Fruit fly (Drosophila melanogaster): ENCODE results near the gene trx.

The trx gene

DNA sequence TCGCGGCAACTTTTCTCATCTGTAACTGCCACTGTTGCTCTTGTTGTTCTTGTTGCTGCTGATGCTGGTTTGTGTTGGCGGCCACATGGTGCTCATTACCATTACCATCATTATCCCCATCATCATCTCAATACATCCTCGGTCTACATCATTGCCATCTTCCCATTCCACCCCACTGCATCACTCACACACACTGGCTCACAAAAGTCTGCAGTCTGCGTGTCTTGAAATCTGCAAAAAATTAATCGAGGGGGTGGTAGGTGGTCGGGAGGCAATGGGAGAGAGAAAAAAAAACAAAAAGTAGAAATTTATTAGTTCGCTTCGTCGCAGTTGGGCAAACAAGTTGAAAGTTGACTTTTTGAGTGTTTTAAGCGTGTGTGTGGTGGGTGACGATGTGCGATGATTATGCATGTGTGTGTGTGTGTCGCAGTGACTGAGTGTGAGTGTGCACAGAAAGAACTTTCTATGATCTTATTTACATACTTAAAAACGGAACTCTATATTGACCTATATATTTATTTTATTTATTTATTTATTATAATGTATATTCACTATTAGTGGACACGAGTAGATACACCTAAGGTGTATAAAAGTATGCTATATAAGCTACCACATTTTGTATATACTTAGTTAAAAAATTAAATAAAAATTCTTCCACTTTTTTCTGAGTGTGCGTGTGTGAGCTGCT lies 7.2 kb downstream of the trx start (continued):
- TF ChIP-seq Gug (GFP tag; IDR thresholded peaks at IDR 0.05) (peak; percentile 28; the same call in 1 of the 2 replicates), Met (GFP tag; optimal IDR thresholded peaks at IDR 0.05) (peak; percentile 5), CG8632 (GFP tag; optimal IDR thresholded peaks at IDR 0.05) (peak; percentile 23)

DNA sequence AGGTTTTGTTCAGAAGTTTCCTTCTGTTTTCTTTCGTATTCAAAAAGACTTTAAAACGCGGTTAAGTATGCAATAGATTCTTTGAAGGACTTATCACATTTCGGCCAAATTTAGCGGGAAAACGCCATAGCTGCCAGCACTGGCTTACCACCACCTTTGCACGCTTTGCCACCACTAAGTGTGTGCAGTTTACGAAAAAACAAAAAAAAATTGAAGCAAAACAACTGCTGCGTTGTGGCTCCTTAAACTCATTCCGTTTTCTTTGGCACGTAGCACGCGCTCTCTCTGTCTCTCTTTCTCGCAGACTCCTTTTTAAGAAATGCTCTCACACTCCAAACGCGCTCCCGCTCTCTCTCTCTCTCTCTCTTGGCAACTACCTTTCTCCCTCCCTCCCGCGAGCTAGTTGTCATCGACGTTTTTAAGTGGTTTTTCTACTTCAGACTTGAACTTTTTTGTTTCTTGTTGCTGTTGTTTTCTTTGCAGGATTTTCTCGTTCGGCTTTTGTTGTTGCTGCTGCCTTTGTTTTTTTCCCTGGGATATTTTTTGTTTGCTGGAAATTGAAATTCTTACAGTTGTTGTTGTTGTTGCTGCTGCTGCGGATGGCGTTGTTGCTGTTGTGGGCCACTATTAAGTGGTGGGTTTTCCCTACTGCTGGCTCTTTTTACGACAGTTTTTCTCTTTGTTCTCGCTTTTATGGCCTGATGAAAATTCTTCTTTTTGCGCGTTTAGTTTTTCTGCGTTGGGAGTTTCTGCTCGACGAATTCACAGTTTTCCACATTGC lies 8.0 kb downstream of the trx start:
- TF ChIP-seq Eip78C (GFP tag), result peak; percentile 63
- TF ChIP-seq net (GFP tag; optimal IDR thresholded peaks at IDR 0.05), result no peak
- TF ChIP-seq pdm3 (GFP tag; optimal IDR thresholded peaks at IDR 0.05), result peak; percentile 54
- no peak for TF ChIP-seq Hr38 (GFP tag; optimal IDR thresholded peaks at IDR 0.05)
- TF ChIP-seq Sox15 (GFP tag; optimal IDR thresholded peaks at IDR 0.05), result peak; percentile 24
- TF ChIP-seq CG6163 (GFP tag; IDR thresholded peaks at IDR 0.05), result peak; percentile 82; the same call in 2 of the 3 replicates
- peak; percentile 77 to 83 for TF ChIP-seq ss (GFP tag; optimal IDR thresholded peaks at IDR 0.05)
- TF ChIP-seq spab (GFP tag; optimal IDR thresholded peaks at IDR 0.05), result peak; percentile 52
- TF ChIP-seq CG3032 (tag; optimal IDR thresholded peaks at IDR 0.05), result peak; percentile 62
- TF ChIP-seq CG11762 (GFP tag; optimal IDR thresholded peaks at IDR 0.05; ENCODE audit: insufficient read depth), result peak; percentile 41
- peak; percentile 35 for TF ChIP-seq dsx (GFP tag; optimal IDR thresholded peaks at IDR 0.05; ENCODE audit: poor library complexity, severe bottlenecking)
- peak; percentile 18 for TF ChIP-seq Eip75B (GFP tag; optimal IDR thresholded peaks at IDR 0.05)
- TF ChIP-seq CG8119 (GFP tag; IDR thresholded peaks at IDR 0.05), result peak; percentile 55; the same call in 2 of the 3 replicates
- TF ChIP-seq esn (GFP tag; optimal IDR thresholded peaks at IDR 0.05), result no peak
- TF ChIP-seq OdsH (GFP tag; optimal IDR thresholded peaks at IDR 0.05), result no peak
- TF ChIP-seq cyc (GFP tag; optimal IDR thresholded peaks at IDR 0.05), result peak; percentile 13
- TF ChIP-seq CG3919 (GFP tag; optimal IDR thresholded peaks at IDR 0.05), result no peak
- peak in 1 of 2 experiments; percentile 47 for TF ChIP-seq salr (GFP tag; optimal IDR thresholded peaks at IDR 0.05)
- peak; percentile 1 for TF ChIP-seq fd85E (GFP tag; optimal IDR thresholded peaks at IDR 0.05)
- TF ChIP-seq CG4318 (GFP tag; optimal IDR thresholded peaks at IDR 0.05), result peak; percentile 56
- TF ChIP-seq svp (GFP tag), result no peak
- peak; percentile 69 for TF ChIP-seq CG6808 (GFP tag; optimal IDR thresholded peaks at IDR 0.05)
- TF ChIP-seq fkh (GFP tag; optimal IDR thresholded peaks at IDR 0.05), result no peak
- peak; percentile 42 for TF ChIP-seq CG9139 (GFP tag; optimal IDR thresholded peaks at IDR 0.05)
- peak; percentile 21 for TF ChIP-seq acj6 (GFP tag; optimal IDR thresholded peaks at IDR 0.05)
- peak; percentile 45 for TF ChIP-seq CG1621 (tag; optimal IDR thresholded peaks at IDR 0.05)
- TF ChIP-seq Hr39 (GFP tag; optimal IDR thresholded peaks at IDR 0.05), result peak; percentile 42
- TF ChIP-seq dac (GFP tag; optimal IDR thresholded peaks at IDR 0.05), result no peak
- TF ChIP-seq lz (GFP tag; optimal IDR thresholded peaks at IDR 0.05), result no peak
- peak; percentile 4 for TF ChIP-seq CG10669 (GFP tag; optimal IDR thresholded peaks at IDR 0.05)
- peak; percentile 16 for TF ChIP-seq Hr4 (GFP tag; optimal IDR thresholded peaks at IDR 0.05)
- TF ChIP-seq CG32006 (GFP tag; optimal IDR thresholded peaks at IDR 0.05), result no peak
- no peak for TF ChIP-seq vri (GFP tag; optimal IDR thresholded peaks at IDR 0.05)
- peak; percentile 73 for TF ChIP-seq Lpt (GFP tag; optimal IDR thresholded peaks at IDR 0.05)
- no peak for TF ChIP-seq Sox14 (GFP tag; optimal IDR thresholded peaks at IDR 0.05)
- TF ChIP-seq CG6792 (GFP tag; optimal IDR thresholded peaks at IDR 0.05), result no peak
- TF ChIP-seq Smox (GFP tag; optimal IDR thresholded peaks at IDR 0.05), result no peak
- TF ChIP-seq CG15336 (GFP tag; IDR thresholded peaks at IDR 0.05), result peak; percentile 53; the same call in 1 of the 2 replicates
- TF ChIP-seq CG8632 (GFP tag; optimal IDR thresholded peaks at IDR 0.05), result no peak
- TF ChIP-seq eg (GFP tag; IDR thresholded peaks at IDR 0.05), result peak; percentile 66
- TF ChIP-seq CG7368 (GFP tag; optimal IDR thresholded peaks at IDR 0.05), result no peak
- TF ChIP-seq CG10631 (GFP tag; optimal IDR thresholded peaks at IDR 0.05), result no peak
- TF ChIP-seq CG6276 (GFP tag; optimal IDR thresholded peaks at IDR 0.05), result peak; percentile 29
- peak; percentile 39 for TF ChIP-seq CG31627 (GFP tag; optimal IDR thresholded peaks at IDR 0.05)
- no peak for TF ChIP-seq achi (GFP tag; optimal IDR thresholded peaks at IDR 0.05)
